Worm (Caenorhabditis elegans) whole organism, midembryonic: ENCODE results near the gene F19C7.8.

Source experiments
- cog-1 ChIP-seq: sonication (generic microtip); optimal IDR thresholded peaks from 2 replicates; lab custom pipeline; 2016; ENCODE audit warnings: missing genetic modification characterization, missing compliant biosample characterization
- flt-1 ChIP-seq: fragments of 200-800 bp; sonication (Bioruptor generic); IDR thresholded peaks from 2 replicates; pipeline ENCODE4 v1.3.6; 2022; ENCODE audit warnings: missing genetic modification characterization, missing compliant biosample characterization
- ztf-23 ChIP-seq: fragments of 200-800 bp; sonication (Bioruptor generic); IDR thresholded peaks from 2 replicates; pipeline ENCODE4 v1.3.6; 2022; ENCODE audit warnings: missing genetic modification reagents, missing genetic modification characterization, missing compliant biosample characterization
- ztf-29 ChIP-seq: fragments of 200-800 bp; sonication (Bioruptor generic); IDR thresholded peaks from 2 replicates; pipeline ENCODE4 v1.3.6; 2022; ENCODE audit warnings: missing genetic modification reagents, missing genetic modification characterization, missing compliant biosample characterization

DNA sequence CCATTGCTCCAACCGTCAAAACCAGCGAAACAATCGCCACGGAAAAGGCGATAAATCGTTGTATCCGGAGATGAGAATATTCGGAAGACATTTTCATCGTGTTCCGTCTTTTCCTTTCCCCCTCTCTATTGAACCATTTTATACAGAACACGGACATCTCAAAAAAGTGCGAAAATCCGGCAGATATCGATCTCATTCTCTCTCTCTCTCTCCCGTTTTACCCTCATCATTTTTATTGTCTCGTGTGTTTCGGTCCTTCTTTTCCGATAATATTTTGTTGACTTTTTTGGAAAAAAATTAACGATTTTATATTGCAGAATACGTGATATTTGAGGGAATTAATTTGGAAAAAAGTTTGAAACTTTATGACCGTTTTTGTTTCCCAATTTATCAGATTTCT is 28.3 kb downstream of the F19C7.8 start, which contains the start of gene col-110:
- TF ChIP-seq cog-1 = no peak
- no peak for TF ChIP-seq flt-1 (GFP tag; lab: Robert Waterston, UW)
- TF ChIP-seq ztf-29 (GFP tag; lab: Robert Waterston, UW) = no peak
- TF ChIP-seq ztf-23 (GFP tag; lab: Robert Waterston, UW) = no peak
